Worm (Caenorhabditis elegans) whole organism, mixed stage, embryonic: ENCODE data around the gene C02B8.3.

Experiments
- M03D4.4 ChIP-seq: sonication (generic microtip); optimal IDR thresholded peaks from 2 replicates; lab custom pipeline; 2017; ENCODE audit warnings: mild to moderate bottlenecking, missing genetic modification characterization, missing compliant biosample characterization
- bed-3 ChIP-seq: fragments of 200-800 bp; sonication (Bioruptor generic); optimal IDR thresholded peaks from 3 replicates; lab custom pipeline; 2018; ENCODE audit warnings: mild to moderate bottlenecking, missing genetic modification characterization, moderate library complexity, missing compliant biosample characterization
- blmp-1 ChIP-seq: fragments of 150-350 bp; optimal IDR thresholded peaks from 2 replicates; lab custom pipeline; 2014; ENCODE audit warnings: missing biosample characterization, missing genetic modification characterization
- ceh-39 ChIP-seq: fragments of 150-350 bp; optimal IDR thresholded peaks from 2 replicates; lab custom pipeline; 2014; ENCODE audit warnings: missing biosample characterization, missing genetic modification characterization
- ceh-43 ChIP-seq: fragments of 200-800 bp; sonication (Bioruptor generic); optimal IDR thresholded peaks from 2 replicates; lab custom pipeline; 2018; ENCODE audit warnings: mild to moderate bottlenecking, missing genetic modification characterization, moderate library complexity, missing compliant biosample characterization
- ceh-83 ChIP-seq: fragments of 200-800 bp; sonication (Bioruptor generic); optimal IDR thresholded peaks from 2 replicates; lab custom pipeline; 2018; ENCODE audit warnings: mild to moderate bottlenecking, missing genetic modification characterization, missing compliant biosample characterization
- ces-1 ChIP-seq: fragments of 150-350 bp; optimal IDR thresholded peaks from 2 replicates; lab custom pipeline; 2014; ENCODE audit warnings: missing biosample characterization, missing genetic modification reagents, missing genetic modification characterization
- cnd-1 ChIP-seq: fragments of 200-800 bp; sonication (Bioruptor generic); optimal IDR thresholded peaks from 2 replicates; lab custom pipeline; 2018; ENCODE audit warnings: mild to moderate bottlenecking, missing genetic modification characterization, missing compliant biosample characterization
- elt-1 ChIP-seq: sonication (generic microtip); optimal IDR thresholded peaks from 2 replicates; lab custom pipeline; 2017; ENCODE audit warnings: missing genetic modification characterization, mild to moderate bottlenecking, missing compliant biosample characterization, antibody characterized with exemption, moderate library complexity, borderline replicate concordance; ENCODE audit not compliant: insufficient read depth
- flh-1 ChIP-seq: fragments of 200-800 bp; sonication (Bioruptor generic); optimal IDR thresholded peaks from 2 replicates; lab custom pipeline; 2018; ENCODE audit warnings: mild to moderate bottlenecking, missing genetic modification characterization, moderate library complexity, missing compliant biosample characterization
- ham-2 ChIP-seq: fragments of 200-800 bp; sonication (Bioruptor generic); optimal IDR thresholded peaks from 2 replicates; lab custom pipeline; 2018; ENCODE audit warnings: mild to moderate bottlenecking, missing genetic modification characterization, missing compliant biosample characterization
- lin-13 ChIP-seq: fragments of 150-350 bp; optimal IDR thresholded peaks from 2 replicates; lab custom pipeline; 2014; ENCODE audit warnings: missing biosample characterization, missing genetic modification characterization
- lin-32 ChIP-seq: fragments of 200-800 bp; sonication (Bioruptor generic); optimal IDR thresholded peaks from 2 replicates; lab custom pipeline; 2018; ENCODE audit warnings: mild to moderate bottlenecking, missing genetic modification characterization, missing compliant biosample characterization
- lsy-2 ChIP-seq: fragments of 150-350 bp; optimal IDR thresholded peaks from 2 replicates; lab custom pipeline; 2014; ENCODE audit warnings: missing biosample characterization, missing genetic modification characterization
- mab-5 ChIP-seq: fragments of 150-350 bp; optimal IDR thresholded peaks from 2 replicates; lab custom pipeline; 2014; ENCODE audit warnings: missing biosample characterization, missing genetic modification characterization
- mep-1 ChIP-seq: fragments of 150-350 bp; optimal IDR thresholded peaks from 2 replicates; lab custom pipeline; 2017; ENCODE audit warnings: missing biosample characterization, missing genetic modification reagents, missing genetic modification characterization, inconsistent platforms
- mls-2 ChIP-seq: sonication (generic microtip); optimal IDR thresholded peaks from 2 replicates; lab custom pipeline; 2016; ENCODE audit warnings: mild to moderate bottlenecking, missing genetic modification characterization, moderate library complexity, missing compliant biosample characterization
- nhr-12 ChIP-seq: fragments of 150-350 bp; optimal IDR thresholded peaks from 2 replicates; lab custom pipeline; 2014; ENCODE audit warnings: missing biosample characterization, missing genetic modification characterization
- nhr-2 ChIP-seq: fragments of 150-350 bp; optimal IDR thresholded peaks from 2 replicates; lab custom pipeline; 2014; ENCODE audit warnings: missing biosample characterization, missing genetic modification characterization
- nhr-237 ChIP-seq: fragments of 150-350 bp; optimal IDR thresholded peaks from 2 replicates; lab custom pipeline; 2014; ENCODE audit warnings: missing biosample characterization, missing genetic modification characterization
- nhr-76 ChIP-seq: sonication (generic microtip); optimal IDR thresholded peaks from 2 replicates; lab custom pipeline; 2017; ENCODE audit warnings: missing biosample characterization, missing genetic modification characterization
- pha-4 ChIP-seq: fragments of 150-350 bp; optimal IDR thresholded peaks from 2 replicates; lab custom pipeline; 2018; ENCODE audit warnings: missing biosample characterization, missing genetic modification reagents, missing genetic modification characterization
- sem-2 ChIP-seq: fragments of 200-800 bp; sonication (Bioruptor generic); optimal IDR thresholded peaks from 2 replicates; lab custom pipeline; 2018; ENCODE audit warnings: mild to moderate bottlenecking, missing genetic modification characterization, missing compliant biosample characterization
- sptf-1 ChIP-seq: sonication (generic microtip); optimal IDR thresholded peaks from 2 replicates; lab custom pipeline; 2017; ENCODE audit warnings: mild to moderate bottlenecking, missing genetic modification characterization, moderate library complexity, missing compliant biosample characterization
- unc-120 ChIP-seq: sonication (generic microtip); optimal IDR thresholded peaks from 2 replicates; lab custom pipeline; 2017; ENCODE audit warnings: missing genetic modification characterization, missing compliant biosample characterization; ENCODE audit not compliant: poor library complexity, severe bottlenecking
- unc-62 ChIP-seq: fragments of 150-350 bp; optimal IDR thresholded peaks from 2 replicates; lab custom pipeline; 2014; ENCODE audit warnings: missing biosample characterization, missing genetic modification reagents, missing genetic modification characterization
- zip-8 ChIP-seq: fragments of 150-350 bp; optimal IDR thresholded peaks from 2 replicates; lab custom pipeline; 2014; ENCODE audit warnings: missing biosample characterization, missing genetic modification characterization
- ztf-11 ChIP-seq: fragments of 150-350 bp; optimal IDR thresholded peaks from 2 replicates; lab custom pipeline; 2014; ENCODE audit warnings: missing biosample characterization, missing genetic modification characterization

C02B8.3 gene

ce11 chrX:8109531-8109930, 29.7 kb upstream of the C02B8.3 start:
- TF ChIP-seq pha-4 (tag; lab: Kevin White, UChicago) (no peak), blmp-1 (no peak), cnd-1 (no peak), zip-8 (tag; lab: Kevin White, UChicago) (no peak), flh-1 (no peak), ceh-83 (no peak), elt-1 (tag; lab: Kevin White, UChicago) (no peak), ham-2 (no peak), nhr-12 (no peak)

ce11 chrX:8110193-8110592, 29.1 kb upstream of the C02B8.3 start, which contains the start of gene K07E3.1:
K07E3.1 (plus strand) TSS chrX:8110439.
- no peak for TF ChIP-seq nhr-12
- no peak for TF ChIP-seq zip-8 (tag; lab: Kevin White, UChicago)
- no peak for TF ChIP-seq sem-2 (GFP tag; lab: Kevin White, UChicago)
- TF ChIP-seq ceh-83: no peak
- TF ChIP-seq cnd-1: no peak
- TF ChIP-seq lin-32: no peak
- no peak for TF ChIP-seq bed-3 (GFP tag; lab: Kevin White, UChicago)
- TF ChIP-seq unc-120 (tag; lab: Kevin White, UChicago): no peak
- no peak for TF ChIP-seq ceh-43 (GFP tag; lab: Kevin White, UChicago)
- TF ChIP-seq lsy-2: no peak
- no peak for TF ChIP-seq nhr-237
- TF ChIP-seq ztf-11 (tag; lab: Kevin White, UChicago): no peak
- no peak for TF ChIP-seq mls-2 (tag; lab: Kevin White, UChicago)
- TF ChIP-seq ces-1 (GFP tag; lab: Kevin White, UChicago): no peak
- TF ChIP-seq M03D4.4: no peak
- no peak for TF ChIP-seq flh-1
- no peak for TF ChIP-seq mab-5 (tag; lab: Kevin White, UChicago)
- TF ChIP-seq ceh-39 (tag; lab: Kevin White, UChicago): no peak

ce11 chrX:8116157-8116556, 23.1 kb upstream of the C02B8.3 start, which contains the start of gene hlh-8:
hlh-8 (plus strand) TSS chrX:8116457.
- TF ChIP-seq bed-3 (GFP tag; lab: Kevin White, UChicago) (no peak), lin-13 (tag; lab: Kevin White, UChicago) (no peak), nhr-12 (no peak), blmp-1 (no peak), nhr-2 (tag; lab: Kevin White, UChicago) (no peak), elt-1 (tag; lab: Kevin White, UChicago) (no peak), ztf-11 (tag; lab: Kevin White, UChicago) (no peak)

DNA sequence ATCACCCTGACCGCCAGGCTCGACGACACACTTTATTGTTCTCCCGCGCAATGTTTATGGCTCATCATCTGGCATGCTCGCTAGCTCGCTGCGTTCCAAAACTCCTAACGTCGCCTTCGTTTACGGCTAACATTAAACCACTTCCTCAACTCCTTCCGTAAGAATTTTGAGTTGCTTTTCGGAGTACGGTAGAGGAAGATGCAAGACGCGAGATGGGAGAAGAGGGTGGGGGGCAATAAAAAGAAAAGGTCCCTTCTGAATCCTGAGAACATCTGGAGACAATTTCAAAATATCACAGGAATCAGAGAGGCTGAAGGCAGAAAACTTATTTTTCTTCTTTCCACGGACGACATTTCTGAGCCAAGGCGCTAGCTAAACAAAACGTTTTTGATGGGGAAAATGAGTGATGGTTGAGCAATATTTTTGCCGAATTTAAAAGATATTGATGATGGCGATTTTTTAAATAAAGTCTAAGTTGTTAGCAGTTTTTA, 21.4 kb upstream of the C02B8.3 start:
- TF ChIP-seq nhr-237: no peak

ce11 chrX:8120281-8120680, 19.0 kb upstream of the C02B8.3 start:
- TF ChIP-seq M03D4.4 (no peak), sptf-1 (tag; lab: Kevin White, UChicago) (no peak)

- TF ChIP-seq unc-62 (GFP tag; lab: Kevin White, UChicago): no peak
- TF ChIP-seq cnd-1: no peak
- TF ChIP-seq elt-1 (tag; lab: Kevin White, UChicago): no peak
- no peak for TF ChIP-seq ceh-83
- no peak for TF ChIP-seq lsy-2
- no peak for TF ChIP-seq mab-5 (tag; lab: Kevin White, UChicago)
- no peak for TF ChIP-seq ces-1 (GFP tag; lab: Kevin White, UChicago)
- TF ChIP-seq bed-3 (GFP tag; lab: Kevin White, UChicago): no peak
- TF ChIP-seq unc-120 (tag; lab: Kevin White, UChicago): no peak
- TF ChIP-seq M03D4.4: no peak
- TF ChIP-seq nhr-76 (tag; lab: Kevin White, UChicago): no peak
- TF ChIP-seq nhr-237: no peak
- no peak for TF ChIP-seq mls-2 (tag; lab: Kevin White, UChicago)
- TF ChIP-seq ceh-39 (tag; lab: Kevin White, UChicago): no peak
- no peak for TF ChIP-seq nhr-12
- no peak for TF ChIP-seq lin-32
- no peak for TF ChIP-seq nhr-2 (tag; lab: Kevin White, UChicago)
- TF ChIP-seq mep-1 (tag; lab: Kevin White, UChicago): no peak
- no peak for TF ChIP-seq zip-8 (tag; lab: Kevin White, UChicago)
Observed at ce11 chrX:8123194-8123593, 16.1 kb upstream of the C02B8.3 start, which contains the start of gene C02B8.12. C02B8.12 (minus strand) TSS chrX:8123368.
